Worm (Caenorhabditis elegans): ENCODE data around the gene plpp-1.1.

plpp-1.1 gene

DNA sequence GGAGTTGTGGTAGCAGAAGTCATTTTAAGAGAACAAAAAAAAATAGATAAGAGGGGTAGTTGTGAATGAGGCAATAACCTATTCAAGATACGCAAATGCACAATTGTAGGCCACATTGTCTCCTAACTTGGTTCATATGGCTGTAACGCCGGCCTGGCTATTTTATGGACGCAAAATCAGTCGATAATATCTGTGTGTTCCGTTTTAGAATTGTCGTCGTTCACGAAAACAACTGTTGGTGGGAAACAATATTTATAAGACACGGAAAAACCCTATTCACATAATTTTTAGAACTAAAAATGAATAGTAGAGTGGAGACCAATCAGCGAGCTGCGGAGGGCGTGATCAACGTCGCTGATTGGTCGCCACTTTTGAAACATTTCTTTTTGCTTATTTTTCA lies 49.9 kb downstream of the plpp-1.1 start, which contains the start of gene sdz-7 (continued):
- TF ChIP-seq sea-2 (GFP tag; IDR thresholded peaks at IDR 0.05) (no peak), Y95B8A.8 (GFP tag; IDR thresholded peaks at IDR 0.05) (no peak), attf-6 (GFP tag; IDR thresholded peaks at IDR 0.05) (no peak), cebp-2 (GFP tag; IDR thresholded peaks at IDR 0.05) (no peak), xnd-1 (tag; optimal IDR thresholded peaks at IDR 0.05) (no peak)

DNA sequence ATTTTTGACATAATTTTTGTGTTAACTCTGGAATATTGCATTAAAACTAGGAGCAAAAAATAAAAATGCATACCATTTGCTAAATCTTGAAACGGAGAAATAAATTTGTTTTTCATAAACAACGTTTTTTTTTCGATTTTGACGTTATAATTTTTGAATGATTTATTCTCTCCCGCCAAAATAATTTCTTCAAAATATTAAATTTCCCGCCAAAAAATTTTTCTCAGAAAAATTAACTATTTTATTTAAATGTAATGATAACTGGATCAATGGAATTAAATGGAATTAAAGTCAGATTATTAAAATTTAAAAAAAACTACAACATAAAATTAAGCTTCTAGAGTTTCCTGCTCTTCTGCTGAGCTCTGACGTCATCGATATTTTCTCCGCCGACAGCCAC lies 50.7 kb downstream of the plpp-1.1 start, which contains the start of gene nep-3:
Gene nep-3, minus strand, starts transcription at position 101 of the 400 bp plus-strand sequence.
- no peak for TF ChIP-seq xnd-1 (tag; optimal IDR thresholded peaks at IDR 0.05)
- no peak for TF ChIP-seq cebp-2 (GFP tag; IDR thresholded peaks at IDR 0.05)
- no peak for TF ChIP-seq cebp-1 (GFP tag; IDR thresholded peaks at IDR 0.05)
- no peak for TF ChIP-seq cebp-1 (tag; optimal IDR thresholded peaks at IDR 0.05)
- no peak for TF ChIP-seq let-526 (GFP tag; IDR thresholded peaks at IDR 0.05)
- TF ChIP-seq mes-4 (tag; optimal IDR thresholded peaks at IDR 0.05): no peak
- TF ChIP-seq ztf-18 (tag; optimal IDR thresholded peaks at IDR 0.05): no peak
- no peak for TF ChIP-seq F55B11.4 (tag; optimal IDR thresholded peaks at IDR 0.05; ENCODE audit: borderline replicate concordance, insufficient read depth)
- no peak for TF ChIP-seq egrh-3 (GFP tag; IDR thresholded peaks at IDR 0.05)
- no peak for TF ChIP-seq snpc-1.3 (tag; optimal IDR thresholded peaks at IDR 0.05; ENCODE audit: insufficient read depth)
- no peak for TF ChIP-seq F22D6.2 (tag; optimal IDR thresholded peaks at IDR 0.05)
- TF ChIP-seq F33H1.4 (GFP tag; IDR thresholded peaks at IDR 0.05): no peak

All from whole organism, young adult.